Worm (Caenorhabditis elegans) whole organism, L4 larva: ENCODE results near the gene ttm-1.

Source experiments
- F49E8.2 ChIP-seq: sonication (generic microtip); optimal IDR thresholded peaks from 2 replicates; lab custom pipeline; 2016; ENCODE audit warnings: missing compliant biosample characterization, mild to moderate bottlenecking, missing genetic modification characterization, borderline replicate concordance
- R02D3.7 ChIP-seq: fragments of 150-350 bp; sonication (generic microtip); optimal IDR thresholded peaks from 3 replicates; lab custom pipeline; 2014; ENCODE audit warnings: missing biosample characterization, missing genetic modification characterization
- ama-1 ChIP-seq: fragments of 150-350 bp; optimal IDR thresholded peaks from 2 replicates; lab custom pipeline; 2014; ENCODE audit warnings: inconsistent platforms, mixed read lengths
- ceh-20 ChIP-seq: fragments of 200-800 bp; sonication (Bioruptor generic); IDR thresholded peaks from 2 replicates; pipeline ENCODE4 v1.3.6; 2022; ENCODE audit warnings: missing genetic modification reagents, missing genetic modification characterization, missing compliant biosample characterization
- madf-5 ChIP-seq, 2 experiments: fragments of 200-800 bp; sonication (Bioruptor generic); IDR thresholded peaks; 2 replicates each; pipeline ENCODE4 v1.3.6; 2022; ENCODE audit warnings: missing compliant biosample characterization in 2 of 2, missing genetic modification characterization in 2 of 2
- rbr-2 ChIP-seq: sonication (generic microtip); optimal IDR thresholded peaks from 2 replicates; lab custom pipeline; 2016; ENCODE audit warnings: missing genotype, missing genetic modification characterization, missing compliant biosample characterization
- snpc-4 ChIP-seq: fragments of 150-350 bp; optimal IDR thresholded peaks from 2 replicates; lab custom pipeline; 2014; ENCODE audit warnings: missing biosample characterization, missing genetic modification characterization
- tag-97 ChIP-seq: fragments of 200-800 bp; sonication (Bioruptor generic); IDR thresholded peaks from 2 replicates; pipeline ENCODE4 v1.3.6; 2022; ENCODE audit warnings: missing genetic modification characterization, missing compliant biosample characterization
- unc-39 ChIP-seq: sonication (generic microtip); optimal IDR thresholded peaks from 2 replicates; lab custom pipeline; 2017; ENCODE audit warnings: missing biosample characterization, missing genetic modification characterization
- zag-1 ChIP-seq: fragments of 150-350 bp; optimal IDR thresholded peaks from 2 replicates; lab custom pipeline; 2014; ENCODE audit warnings: missing biosample characterization, missing genetic modification characterization

DNA sequence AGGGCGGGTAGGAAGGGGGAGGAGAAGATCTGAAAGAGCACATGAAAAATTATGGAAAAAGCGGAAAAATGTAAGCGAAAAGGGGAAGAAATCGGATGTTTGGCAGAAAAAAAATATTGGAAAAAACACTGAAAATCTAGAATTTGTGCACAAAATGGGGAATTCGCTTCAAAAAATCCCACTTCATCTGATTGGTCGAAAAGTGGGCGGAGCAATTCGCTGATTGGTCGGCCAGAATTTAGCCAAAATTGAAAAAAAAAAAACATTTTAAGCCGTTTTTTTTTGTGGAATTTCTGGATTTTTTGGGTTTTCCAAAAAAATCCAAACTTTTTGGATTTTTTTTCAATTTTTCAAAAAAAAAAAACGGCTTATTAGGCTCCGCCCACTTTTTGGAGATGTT lies 46.0 kb downstream of the ttm-1 start:
- TF ChIP-seq madf-5 (GFP tag; IDR thresholded peaks at IDR 0.05; lab: Robert Waterston, UW) (no peak), snpc-4 (tag; lab: Kevin White, UChicago) (no peak), R02D3.7 (tag; lab: Kevin White, UChicago) (no peak), unc-39 (no peak), ama-1 (lab: Kevin White, UChicago) (no peak), ceh-20 (GFP tag; lab: Robert Waterston, UW) (no peak), F49E8.2 (tag; lab: Kevin White, UChicago) (no peak), rbr-2 (tag; lab: Kevin White, UChicago) (no peak), tag-97 (GFP tag; lab: Robert Waterston, UW) (no peak), zag-1 (tag; lab: Kevin White, UChicago) (no peak)
